Worm (Caenorhabditis elegans): Measurements from ENCODE around the gene ndab-1.

- TF ChIP-seq lsy-2 (tag; optimal IDR thresholded peaks at IDR 0.05) (no peak), elt-3 (tag; optimal IDR thresholded peaks at IDR 0.05) (no peak), unc-62 (GFP tag; optimal IDR thresholded peaks at IDR 0.05) (no peak), mab-5 (tag; optimal IDR thresholded peaks at IDR 0.05) (no peak), bed-3 (GFP tag; optimal IDR thresholded peaks at IDR 0.05) (no peak), sem-2 (GFP tag; optimal IDR thresholded peaks at IDR 0.05) (no peak), ceh-43 (GFP tag; optimal IDR thresholded peaks at IDR 0.05) (no peak), hlh-1 (tag; optimal IDR thresholded peaks at IDR 0.05) (no peak), ceh-39 (tag; optimal IDR thresholded peaks at IDR 0.05) (no peak)
These were observed 15.5 kb downstream of the ndab-1 start for ce11 chrIII:11900022-11900421.

Measured in whole organism, mixed stage, embryonic.